Worm (Caenorhabditis elegans): ENCODE measurements around the gene smf-3.
A peak's percentile ranks its signal among the peaks of the same experiment; 100 is the strongest.
"Not testable (repeated sequence)": the region's sequence is repeated elsewhere in the genome, so short reads cannot be mapped to it uniquely, and the experiment has no call there.

smf-3 gene

ce11 chrIV:2663953-2664900 is 45.6 kb downstream of the smf-3 start, which contains the start of gene Y69A2AR.31:
Gene Y69A2AR.31 (minus strand): TSS chrIV:2664003.
- TF ChIP-seq ref-1 (GFP tag; conservative IDR thresholded peaks at IDR 0.05) (no peak), flt-1 (GFP tag; IDR thresholded peaks at IDR 0.05) (no peak), cog-1 (tag; optimal IDR thresholded peaks at IDR 0.05) (no peak), T22C8.4 (GFP tag; IDR thresholded peaks at IDR 0.05) (no peak), med-1 (GFP tag; optimal IDR thresholded peaks at IDR 0.05; ENCODE audit: insufficient read depth) (no peak), klf-2 (GFP tag; conservative IDR thresholded peaks at IDR 0.05) (no peak), tab-1 (GFP tag; IDR thresholded peaks at IDR 0.05) (no peak), ztf-23 (GFP tag; IDR thresholded peaks at IDR 0.05) (no peak), ztf-29 (GFP tag; IDR thresholded peaks at IDR 0.05) (no peak)

ce11 chrIV:2664901-2665201 is 46.2 kb downstream of the smf-3 start:
- TF ChIP-seq klf-2 (GFP tag; conservative IDR thresholded peaks at IDR 0.05) (no peak), tab-1 (GFP tag; IDR thresholded peaks at IDR 0.05) (no peak), flt-1 (GFP tag; IDR thresholded peaks at IDR 0.05) (no peak), ref-1 (GFP tag; conservative IDR thresholded peaks at IDR 0.05) (no peak), med-1 (GFP tag; optimal IDR thresholded peaks at IDR 0.05; ENCODE audit: insufficient read depth) (no peak), cog-1 (tag; optimal IDR thresholded peaks at IDR 0.05) (no peak), T22C8.4 (GFP tag; IDR thresholded peaks at IDR 0.05) (no peak), ztf-29 (GFP tag; IDR thresholded peaks at IDR 0.05) (no peak), ztf-23 (GFP tag; IDR thresholded peaks at IDR 0.05) (no peak)

- TF ChIP-seq ztf-29 (GFP tag; IDR thresholded peaks at IDR 0.05) (no peak), ztf-23 (GFP tag; IDR thresholded peaks at IDR 0.05) (no peak), flt-1 (GFP tag; IDR thresholded peaks at IDR 0.05) (no peak), klf-2 (GFP tag; conservative IDR thresholded peaks at IDR 0.05) (no peak), med-1 (GFP tag; optimal IDR thresholded peaks at IDR 0.05; ENCODE audit: insufficient read depth) (no peak), ref-1 (GFP tag; conservative IDR thresholded peaks at IDR 0.05) (no peak), tab-1 (GFP tag; IDR thresholded peaks at IDR 0.05) (no peak), cog-1 (tag; optimal IDR thresholded peaks at IDR 0.05) (no peak), T22C8.4 (GFP tag; IDR thresholded peaks at IDR 0.05) (no peak)
Measured at ce11 chrIV:2665388-2665978, 46.8 kb downstream of the smf-3 start.

- TF ChIP-seq ztf-23 (GFP tag; IDR thresholded peaks at IDR 0.05) (peak; percentile 42; the same call in 1 of the 2 replicates), tab-1 (GFP tag; IDR thresholded peaks at IDR 0.05) (no peak), ztf-29 (GFP tag; IDR thresholded peaks at IDR 0.05) (no peak), ref-1 (GFP tag; conservative IDR thresholded peaks at IDR 0.05) (no peak)
Measured at ce11 chrIV:2666127-2666526, 47.5 kb downstream of the smf-3 start.

ce11 chrIV:2666586-2667100 is 48.0 kb downstream of the smf-3 start, which contains the start of gene Y69A2AR.1:
Gene Y69A2AR.1 (plus strand): TSS chrIV:2667050.
- no peak for TF ChIP-seq med-1 (GFP tag; optimal IDR thresholded peaks at IDR 0.05; ENCODE audit: insufficient read depth)
- TF ChIP-seq cog-1 (tag; optimal IDR thresholded peaks at IDR 0.05), result no peak
- no peak for TF ChIP-seq ztf-23 (GFP tag; IDR thresholded peaks at IDR 0.05)
- no peak for TF ChIP-seq tab-1 (GFP tag; IDR thresholded peaks at IDR 0.05)
- no peak for TF ChIP-seq klf-2 (GFP tag; conservative IDR thresholded peaks at IDR 0.05)
- no peak for TF ChIP-seq T22C8.4 (GFP tag; IDR thresholded peaks at IDR 0.05)
- no peak for TF ChIP-seq flt-1 (GFP tag; IDR thresholded peaks at IDR 0.05)
- TF ChIP-seq ref-1 (GFP tag; conservative IDR thresholded peaks at IDR 0.05), result no peak
- no peak for TF ChIP-seq ztf-29 (GFP tag; IDR thresholded peaks at IDR 0.05)

ce11 chrIV:2670664-2671063 is 52.0 kb downstream of the smf-3 start:
- no peak for TF ChIP-seq cog-1 (tag; optimal IDR thresholded peaks at IDR 0.05)
- TF ChIP-seq med-1 (GFP tag; optimal IDR thresholded peaks at IDR 0.05; ENCODE audit: insufficient read depth), result no peak
- no peak for TF ChIP-seq flt-1 (GFP tag; IDR thresholded peaks at IDR 0.05)
- TF ChIP-seq ztf-29 (GFP tag; IDR thresholded peaks at IDR 0.05), result no peak
- no peak for TF ChIP-seq tab-1 (GFP tag; IDR thresholded peaks at IDR 0.05)
- TF ChIP-seq klf-2 (GFP tag; conservative IDR thresholded peaks at IDR 0.05), result no peak
- no peak for TF ChIP-seq ref-1 (GFP tag; conservative IDR thresholded peaks at IDR 0.05)
- TF ChIP-seq T22C8.4 (GFP tag; IDR thresholded peaks at IDR 0.05), result no peak

ce11 chrIV:2674915-2675314 is 56.2 kb downstream of the smf-3 start, which contains the start of gene gpx-4:
Gene gpx-4 (minus strand): TSS chrIV:2675015.
- TF ChIP-seq ztf-23 (GFP tag; IDR thresholded peaks at IDR 0.05); ztf-29 (GFP tag; IDR thresholded peaks at IDR 0.05); cog-1 (tag; optimal IDR thresholded peaks at IDR 0.05): not testable (repeated sequence)
